Fruit fly (Drosophila melanogaster): ENCODE results near the gene CG31974.
A peak's percentile ranks its signal among the peaks of the same experiment; 100 is the strongest.

The CG31974 gene

dm6 chr2L:138063-138462, 4.8 kb downstream of the CG31974 start:
- TF ChIP-seq Eip78C (GFP tag) (peak; percentile 38), CG6808 (GFP tag; optimal IDR thresholded peaks at IDR 0.05) (no peak), svp (GFP tag) (peak; percentile 16)

- TF ChIP-seq Met (GFP tag; optimal IDR thresholded peaks at IDR 0.05) (peak; percentile 36), Sox102F (GFP tag; optimal IDR thresholded peaks at IDR 0.05) (peak; percentile 2), svp (GFP tag) (peak; percentile 94), vri (GFP tag; optimal IDR thresholded peaks at IDR 0.05) (peak; percentile 67), CG6163 (GFP tag; IDR thresholded peaks at IDR 0.05) (no peak), lz (GFP tag; optimal IDR thresholded peaks at IDR 0.05) (no peak), fkh (GFP tag; optimal IDR thresholded peaks at IDR 0.05) (peak; percentile 23), CG6854 (GFP tag; optimal IDR thresholded peaks at IDR 0.05) (peak; percentile 38), esn (GFP tag; optimal IDR thresholded peaks at IDR 0.05) (peak; percentile 15)
Observed at dm6 chr2L:136747-137709, 5.9 kb downstream of the CG31974 start.

DNA sequence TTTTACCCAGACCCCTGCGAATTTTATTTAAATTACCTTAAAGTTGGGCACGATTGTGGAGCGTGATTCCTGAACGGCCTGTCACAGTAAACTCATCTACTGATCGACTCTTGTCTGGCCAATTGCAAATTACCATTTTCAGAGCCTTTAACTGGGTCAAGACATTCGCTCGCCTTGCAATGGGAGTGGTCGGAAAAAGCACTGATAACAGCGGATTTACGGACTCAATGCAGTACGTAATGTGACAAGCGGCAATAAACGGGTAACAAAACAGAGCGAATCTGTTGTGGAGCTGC, 6.8 kb downstream of the CG31974 start:
- TF ChIP-seq ss (GFP tag; optimal IDR thresholded peaks at IDR 0.05) (no peak), Ets21C (GFP tag; optimal IDR thresholded peaks at IDR 0.05) (no peak), CG11902 (GFP tag; optimal IDR thresholded peaks at IDR 0.05) (no peak), acj6 (GFP tag; optimal IDR thresholded peaks at IDR 0.05) (no peak), cyc (GFP tag; optimal IDR thresholded peaks at IDR 0.05) (no peak), OdsH (GFP tag; optimal IDR thresholded peaks at IDR 0.05) (no peak), CG6163 (GFP tag; IDR thresholded peaks at IDR 0.05) (no peak), topi (GFP tag; optimal IDR thresholded peaks at IDR 0.05) (no peak), svp (GFP tag) (peak; percentile 93), Sox15 (GFP tag; optimal IDR thresholded peaks at IDR 0.05) (no peak), Eip78C (GFP tag) (peak; percentile 34), CG31627 (GFP tag; optimal IDR thresholded peaks at IDR 0.05) (no peak), CG11294 (GFP tag; IDR thresholded peaks at IDR 0.05) (no peak), CG10631 (GFP tag; optimal IDR thresholded peaks at IDR 0.05) (no peak), CG8632 (GFP tag; optimal IDR thresholded peaks at IDR 0.05) (no peak), vri (GFP tag; optimal IDR thresholded peaks at IDR 0.05) (peak; percentile 32), Smox (GFP tag; optimal IDR thresholded peaks at IDR 0.05) (no peak), Met (GFP tag; optimal IDR thresholded peaks at IDR 0.05) (no peak), fd59A (GFP tag; optimal IDR thresholded peaks at IDR 0.05) (no peak)

- peak; percentile 47 for TF ChIP-seq CG9139 (GFP tag; optimal IDR thresholded peaks at IDR 0.05)
- TF ChIP-seq Eip78C (GFP tag), result peak; percentile 63
- TF ChIP-seq vri (GFP tag; optimal IDR thresholded peaks at IDR 0.05), result no peak
- TF ChIP-seq CG1621 (tag; optimal IDR thresholded peaks at IDR 0.05), result peak; percentile 36
- TF ChIP-seq CG32006 (GFP tag; optimal IDR thresholded peaks at IDR 0.05), result no peak
- TF ChIP-seq CG6808 (GFP tag; optimal IDR thresholded peaks at IDR 0.05), result peak; percentile 26
- TF ChIP-seq salr (GFP tag; optimal IDR thresholded peaks at IDR 0.05), result no peak
- no peak for TF ChIP-seq eg (GFP tag; IDR thresholded peaks at IDR 0.05)
- TF ChIP-seq fd85E (GFP tag; optimal IDR thresholded peaks at IDR 0.05), result no peak
- TF ChIP-seq svp (GFP tag), result peak; percentile 98
- peak; percentile 4 for TF ChIP-seq CG3919 (GFP tag; optimal IDR thresholded peaks at IDR 0.05)
- no peak for TF ChIP-seq CG6854 (GFP tag; optimal IDR thresholded peaks at IDR 0.05)
- no peak for TF ChIP-seq CG3032 (tag; optimal IDR thresholded peaks at IDR 0.05)
- TF ChIP-seq ss (GFP tag; optimal IDR thresholded peaks at IDR 0.05), result peak; percentile 8 to 67
Observed at dm6 chr2L:135383-136130, 7.3 kb downstream of the CG31974 start.
